Worm (Caenorhabditis elegans) whole organism, L3 larva: ENCODE data around the gene drap-1.
A peak's percentile ranks its signal among the peaks of the same experiment; 100 is the strongest.

Experiments
- aly-2 ChIP-seq: fragments of 150-350 bp; optimal IDR thresholded peaks from 2 replicates; lab custom pipeline; 2014; ENCODE audit warnings: missing biosample characterization, missing genetic modification characterization
- ama-1 ChIP-seq: fragments of 150-350 bp; optimal IDR thresholded peaks from 2 replicates; lab custom pipeline; 2018
- ceh-28 ChIP-seq: fragments of 150-350 bp; optimal IDR thresholded peaks from 2 replicates; lab custom pipeline; 2014; ENCODE audit warnings: missing biosample characterization, missing genetic modification reagents, missing genetic modification characterization
- ceh-82 ChIP-seq: fragments of 150-350 bp; optimal IDR thresholded peaks from 2 replicates; lab custom pipeline; 2014; ENCODE audit warnings: missing biosample characterization, missing genetic modification characterization
- egl-27 ChIP-seq: sonication (generic microtip); optimal IDR thresholded peaks from 4 replicates; lab custom pipeline; 2017; ENCODE audit warnings: missing biosample characterization, missing genetic modification reagents, missing genetic modification characterization
- egl-5 ChIP-seq: fragments of 150-350 bp; optimal IDR thresholded peaks from 2 replicates; lab custom pipeline; 2017; ENCODE audit warnings: missing biosample characterization, missing genetic modification reagents, missing genetic modification characterization, inconsistent platforms
- elt-1 ChIP-seq: fragments of 150-350 bp; optimal IDR thresholded peaks from 2 replicates; lab custom pipeline; 2014; ENCODE audit warnings: missing biosample characterization, missing genetic modification characterization
- elt-2 ChIP-seq: sonication (generic microtip); optimal IDR thresholded peaks from 2 replicates; lab custom pipeline; 2016; ENCODE audit warnings: missing genetic modification reagents, mild to moderate bottlenecking, missing genetic modification characterization, missing compliant biosample characterization
- elt-3 ChIP-seq, 3 experiments: fragments of 150-350 bp in 1 of 3; sonication (generic microtip) in 2 of 3; optimal IDR thresholded peaks; 2 replicates in 2 of 3; 4 replicates in 1 of 3; lab custom pipeline; 2014 to 2017; ENCODE audit warnings: missing biosample characterization in 3 of 3, missing genetic modification characterization in 3 of 3
- eor-1 ChIP-seq, 2 experiments: fragments of 150-350 bp; optimal IDR thresholded peaks; 2 replicates each; lab custom pipeline; 2014 to 2018; ENCODE audit warnings: missing biosample characterization in 2 of 2, missing genetic modification characterization in 2 of 2
- fkh-10 ChIP-seq: sonication (generic microtip); optimal IDR thresholded peaks from 2 replicates; lab custom pipeline; 2017; ENCODE audit warnings: missing biosample characterization, missing genetic modification reagents, missing genetic modification characterization
- fkh-2 ChIP-seq: fragments of 150-350 bp; optimal IDR thresholded peaks from 2 replicates; lab custom pipeline; 2014; ENCODE audit warnings: missing biosample characterization, missing genetic modification reagents, missing genetic modification characterization
- lin-15B ChIP-seq: fragments of 150-350 bp; optimal IDR thresholded peaks from 2 replicates; lab custom pipeline; 2014; ENCODE audit warnings: missing biosample characterization, missing genetic modification characterization
- lin-39 ChIP-seq: fragments of 150-350 bp; optimal IDR thresholded peaks from 2 replicates; lab custom pipeline; 2018; ENCODE audit warnings: missing biosample characterization, missing genetic modification reagents, missing genetic modification characterization
- nfya-1 ChIP-seq: sonication (generic microtip); optimal IDR thresholded peaks from 2 replicates; lab custom pipeline; 2017; ENCODE audit warnings: missing genetic modification characterization, mild to moderate bottlenecking, missing compliant biosample characterization, antibody characterized with exemption, moderate library complexity; ENCODE audit not compliant: insufficient read depth
- nhr-23 ChIP-seq: fragments of 150-350 bp; optimal IDR thresholded peaks from 2 replicates; lab custom pipeline; 2014; ENCODE audit warnings: missing biosample characterization, missing genetic modification reagents, missing genetic modification characterization
- nhr-237 ChIP-seq: fragments of 150-350 bp; optimal IDR thresholded peaks from 2 replicates; lab custom pipeline; 2014; ENCODE audit warnings: missing biosample characterization, missing genetic modification characterization
- nhr-25 ChIP-seq: sonication (generic microtip); optimal IDR thresholded peaks from 2 replicates; lab custom pipeline; 2017; ENCODE audit warnings: missing biosample characterization, missing genetic modification characterization
- nhr-28 ChIP-seq: fragments of 150-350 bp; optimal IDR thresholded peaks from 2 replicates; lab custom pipeline; 2014; ENCODE audit warnings: missing biosample characterization, missing genetic modification characterization
- nhr-43 ChIP-seq: sonication (generic microtip); optimal IDR thresholded peaks from 2 replicates; lab custom pipeline; 2016; ENCODE audit warnings: mild to moderate bottlenecking, missing genetic modification characterization, missing compliant biosample characterization; ENCODE audit not compliant: poor library complexity, severe bottlenecking
- nhr-76 ChIP-seq: fragments of 150-350 bp; sonication (generic microtip); optimal IDR thresholded peaks from 5 replicates; lab custom pipeline; 2014; ENCODE audit warnings: missing biosample characterization, missing genetic modification characterization
- nhr-77 ChIP-seq: fragments of 150-350 bp; optimal IDR thresholded peaks from 2 replicates; lab custom pipeline; 2014; ENCODE audit warnings: missing biosample characterization, missing genetic modification characterization
- pha-4 ChIP-seq: fragments of 150-350 bp; optimal IDR thresholded peaks from 2 replicates; lab custom pipeline; 2014; ENCODE audit warnings: missing biosample characterization, missing genetic modification reagents, missing genetic modification characterization
- pqm-1 ChIP-seq: fragments of 150-350 bp; optimal IDR thresholded peaks from 2 replicates; lab custom pipeline; 2017; ENCODE audit warnings: missing biosample characterization, missing genetic modification characterization, inconsistent platforms
- sea-2 ChIP-seq: fragments of 150-350 bp; sonication (generic microtip); optimal IDR thresholded peaks from 4 replicates; lab custom pipeline; 2014; ENCODE audit warnings: missing biosample characterization, missing genetic modification reagents, missing genetic modification characterization
- snpc-4 ChIP-seq: fragments of 150-350 bp; optimal IDR thresholded peaks from 2 replicates; lab custom pipeline; 2014; ENCODE audit warnings: missing biosample characterization, missing genetic modification characterization
- tbx-2 ChIP-seq: sonication (generic microtip); optimal IDR thresholded peaks from 2 replicates; lab custom pipeline; 2016; ENCODE audit warnings: mild to moderate bottlenecking, missing genetic modification characterization, missing compliant biosample characterization
- ztf-11 ChIP-seq: fragments of 150-350 bp; optimal IDR thresholded peaks from 2 replicates; lab custom pipeline; 2014; ENCODE audit warnings: missing biosample characterization, missing genetic modification characterization
- ztf-4 ChIP-seq: fragments of 150-350 bp; optimal IDR thresholded peaks from 2 replicates; lab custom pipeline; 2014; ENCODE audit warnings: missing biosample characterization, missing genetic modification characterization

The drap-1 gene

ce11 chrV:9737287-9737686 is 7.4 kb downstream of the drap-1 start, which contains the start of gene aqp-4:
Gene aqp-4, plus strand, starts transcription at chrV:9737556.
- TF ChIP-seq elt-2 (tag; lab: Kevin White, UChicago) (peak; percentile 66), lin-39 (tag; lab: Kevin White, UChicago) (no peak)

ce11 chrV:9738077-9738705 is 8.3 kb downstream of the drap-1 start:
- peak; percentile 47 for TF ChIP-seq pqm-1 (tag; lab: Kevin White, UChicago)
- TF ChIP-seq egl-5 = no peak
- TF ChIP-seq elt-2 (tag; lab: Kevin White, UChicago) = peak; percentile 70

ce11 chrV:9739402-9739801 is 9.5 kb downstream of the drap-1 start, which contains the start of gene marc-1:
Gene marc-1, plus strand, starts transcription at chrV:9739702.
- TF ChIP-seq egl-27 (tag; lab: Kevin White, UChicago) = no peak
- TF ChIP-seq ceh-28 (tag; lab: Kevin White, UChicago) = no peak
- TF ChIP-seq ama-1 (lab: Kevin White, UChicago) = no peak
- TF ChIP-seq elt-2 (tag; lab: Kevin White, UChicago) = no peak
- TF ChIP-seq pha-4 (tag; lab: Kevin White, UChicago) = no peak
- TF ChIP-seq nhr-76 (tag; lab: Kevin White, UChicago) = no peak
- no peak for TF ChIP-seq aly-2 (tag; lab: Kevin White, UChicago)
- TF ChIP-seq lin-15B = no peak
- TF ChIP-seq nhr-43 (tag; lab: Kevin White, UChicago) = no peak
- TF ChIP-seq snpc-4 (tag; lab: Kevin White, UChicago) = no peak
- no peak for TF ChIP-seq ceh-82 (tag; lab: Kevin White, UChicago)
- TF ChIP-seq fkh-10 (GFP tag; lab: Kevin White, UChicago) = no peak

- TF ChIP-seq pqm-1 (tag; lab: Kevin White, UChicago) (no peak), nhr-25 (peak; percentile 85), nhr-28 (no peak), nhr-23 (tag; lab: Kevin White, UChicago) (peak; percentile 65), egl-27 (tag; lab: Kevin White, UChicago) (peak; percentile 8), sea-2 (GFP tag; lab: Kevin White, UChicago) (no peak), ceh-28 (tag; lab: Kevin White, UChicago) (peak; percentile 57), nhr-43 (tag; lab: Kevin White, UChicago) (no peak)
- TF ChIP-seq, all 47 proteins: peak for 4
Measured at ce11 chrV:9740858-9741257, 11.0 kb downstream of the drap-1 start, which contains the start of gene sta-2. Gene sta-2, plus strand, starts transcription at chrV:9741206.

- TF ChIP-seq nhr-77 (no peak), ztf-11 (tag; lab: Kevin White, UChicago) (no peak), lin-39 (tag; lab: Kevin White, UChicago) (no peak), elt-1 (tag; lab: Kevin White, UChicago) (no peak), egl-5 (no peak), nhr-237 (tag; lab: Kevin White, UChicago) (no peak), nhr-43 (tag; lab: Kevin White, UChicago) (no peak), ztf-4 (no peak), pha-4 (tag; lab: Kevin White, UChicago) (no peak), nhr-76 (tag; lab: Kevin White, UChicago) (no peak), fkh-10 (GFP tag; lab: Kevin White, UChicago) (no peak), ceh-82 (tag; lab: Kevin White, UChicago) (no peak), sea-2 (GFP tag; lab: Kevin White, UChicago) (no peak), eor-1 (tag; optimal IDR thresholded peaks at IDR 0.05; lab: Kevin White, UChicago) (no peak), egl-27 (tag; lab: Kevin White, UChicago) (no peak), tbx-2 (tag; lab: Kevin White, UChicago) (no peak), elt-3 (tag; optimal IDR thresholded peaks at IDR 0.05; lab: Kevin White, UChicago) (no peak), fkh-2 (tag; lab: Kevin White, UChicago) (no peak), nfya-1 (tag; lab: Kevin White, UChicago) (no peak), nhr-23 (tag; lab: Kevin White, UChicago) (no peak)
Measured at ce11 chrV:9744934-9745333, 15.0 kb downstream of the drap-1 start, which contains the start of gene F58E6.13. Gene F58E6.13, plus strand, starts transcription at chrV:9745234.
